Worm (Caenorhabditis elegans) whole organism, mixed stage, embryonic: ENCODE results near the gene acl-1.

Experiments
- M03D4.4 ChIP-seq: sonication (generic microtip); optimal IDR thresholded peaks from 2 replicates; lab custom pipeline; 2017; ENCODE audit warnings: mild to moderate bottlenecking, missing genetic modification characterization, missing compliant biosample characterization
- bed-3 ChIP-seq: fragments of 200-800 bp; sonication (Bioruptor generic); optimal IDR thresholded peaks from 3 replicates; lab custom pipeline; 2018; ENCODE audit warnings: mild to moderate bottlenecking, missing genetic modification characterization, moderate library complexity, missing compliant biosample characterization
- blmp-1 ChIP-seq: fragments of 150-350 bp; optimal IDR thresholded peaks from 2 replicates; lab custom pipeline; 2014; ENCODE audit warnings: missing biosample characterization, missing genetic modification characterization
- ceh-39 ChIP-seq: fragments of 150-350 bp; optimal IDR thresholded peaks from 2 replicates; lab custom pipeline; 2014; ENCODE audit warnings: missing biosample characterization, missing genetic modification characterization
- ceh-43 ChIP-seq: fragments of 200-800 bp; sonication (Bioruptor generic); optimal IDR thresholded peaks from 2 replicates; lab custom pipeline; 2018; ENCODE audit warnings: mild to moderate bottlenecking, missing genetic modification characterization, moderate library complexity, missing compliant biosample characterization
- ceh-83 ChIP-seq: fragments of 200-800 bp; sonication (Bioruptor generic); optimal IDR thresholded peaks from 2 replicates; lab custom pipeline; 2018; ENCODE audit warnings: mild to moderate bottlenecking, missing genetic modification characterization, missing compliant biosample characterization
- ces-1 ChIP-seq: fragments of 150-350 bp; optimal IDR thresholded peaks from 2 replicates; lab custom pipeline; 2014; ENCODE audit warnings: missing biosample characterization, missing genetic modification reagents, missing genetic modification characterization
- cnd-1 ChIP-seq: fragments of 200-800 bp; sonication (Bioruptor generic); optimal IDR thresholded peaks from 2 replicates; lab custom pipeline; 2018; ENCODE audit warnings: mild to moderate bottlenecking, missing genetic modification characterization, missing compliant biosample characterization
- drap-1 ChIP-seq: fragments of 200-800 bp; sonication (Bioruptor generic); optimal IDR thresholded peaks from 3 replicates; lab custom pipeline; 2018; ENCODE audit warnings: mild to moderate bottlenecking, missing genetic modification characterization, missing compliant biosample characterization
- elt-1 ChIP-seq: sonication (generic microtip); optimal IDR thresholded peaks from 2 replicates; lab custom pipeline; 2017; ENCODE audit warnings: missing genetic modification characterization, mild to moderate bottlenecking, missing compliant biosample characterization, antibody characterized with exemption, moderate library complexity, borderline replicate concordance; ENCODE audit not compliant: insufficient read depth
- elt-3 ChIP-seq: fragments of 150-350 bp; optimal IDR thresholded peaks from 2 replicates; lab custom pipeline; 2014; ENCODE audit warnings: missing biosample characterization, missing genetic modification characterization
- flh-1 ChIP-seq: fragments of 200-800 bp; sonication (Bioruptor generic); optimal IDR thresholded peaks from 2 replicates; lab custom pipeline; 2018; ENCODE audit warnings: mild to moderate bottlenecking, missing genetic modification characterization, moderate library complexity, missing compliant biosample characterization
- ham-2 ChIP-seq: fragments of 200-800 bp; sonication (Bioruptor generic); optimal IDR thresholded peaks from 2 replicates; lab custom pipeline; 2018; ENCODE audit warnings: mild to moderate bottlenecking, missing genetic modification characterization, missing compliant biosample characterization
- hlh-1 ChIP-seq: fragments of 150-350 bp; optimal IDR thresholded peaks from 2 replicates; lab custom pipeline; 2014; ENCODE audit warnings: missing biosample characterization, missing genetic modification reagents, missing genetic modification characterization
- lin-13 ChIP-seq: fragments of 150-350 bp; optimal IDR thresholded peaks from 2 replicates; lab custom pipeline; 2014; ENCODE audit warnings: missing biosample characterization, missing genetic modification characterization
- lin-32 ChIP-seq: fragments of 200-800 bp; sonication (Bioruptor generic); optimal IDR thresholded peaks from 2 replicates; lab custom pipeline; 2018; ENCODE audit warnings: mild to moderate bottlenecking, missing genetic modification characterization, missing compliant biosample characterization
- lsy-2 ChIP-seq: fragments of 150-350 bp; optimal IDR thresholded peaks from 2 replicates; lab custom pipeline; 2014; ENCODE audit warnings: missing biosample characterization, missing genetic modification characterization
- mab-5 ChIP-seq: fragments of 150-350 bp; optimal IDR thresholded peaks from 2 replicates; lab custom pipeline; 2014; ENCODE audit warnings: missing biosample characterization, missing genetic modification characterization
- mep-1 ChIP-seq: fragments of 150-350 bp; optimal IDR thresholded peaks from 2 replicates; lab custom pipeline; 2017; ENCODE audit warnings: missing biosample characterization, missing genetic modification reagents, missing genetic modification characterization, inconsistent platforms
- mls-2 ChIP-seq: sonication (generic microtip); optimal IDR thresholded peaks from 2 replicates; lab custom pipeline; 2016; ENCODE audit warnings: mild to moderate bottlenecking, missing genetic modification characterization, moderate library complexity, missing compliant biosample characterization
- nhr-12 ChIP-seq: fragments of 150-350 bp; optimal IDR thresholded peaks from 2 replicates; lab custom pipeline; 2014; ENCODE audit warnings: missing biosample characterization, missing genetic modification characterization
- nhr-2 ChIP-seq: fragments of 150-350 bp; optimal IDR thresholded peaks from 2 replicates; lab custom pipeline; 2014; ENCODE audit warnings: missing biosample characterization, missing genetic modification characterization
- nhr-237 ChIP-seq: fragments of 150-350 bp; optimal IDR thresholded peaks from 2 replicates; lab custom pipeline; 2014; ENCODE audit warnings: missing biosample characterization, missing genetic modification characterization
- nhr-28 ChIP-seq: fragments of 150-350 bp; optimal IDR thresholded peaks from 2 replicates; lab custom pipeline; 2014; ENCODE audit warnings: missing biosample characterization, missing genetic modification characterization
- nhr-76 ChIP-seq: sonication (generic microtip); optimal IDR thresholded peaks from 2 replicates; lab custom pipeline; 2017; ENCODE audit warnings: missing biosample characterization, missing genetic modification characterization
- pha-4 ChIP-seq: fragments of 150-350 bp; optimal IDR thresholded peaks from 2 replicates; lab custom pipeline; 2018; ENCODE audit warnings: missing biosample characterization, missing genetic modification reagents, missing genetic modification characterization
- sem-2 ChIP-seq: fragments of 200-800 bp; sonication (Bioruptor generic); optimal IDR thresholded peaks from 2 replicates; lab custom pipeline; 2018; ENCODE audit warnings: mild to moderate bottlenecking, missing genetic modification characterization, missing compliant biosample characterization
- snpc-4 ChIP-seq: fragments of 150-350 bp; optimal IDR thresholded peaks from 2 replicates; lab custom pipeline; 2014; ENCODE audit warnings: missing biosample characterization, missing genetic modification characterization
- sptf-1 ChIP-seq: sonication (generic microtip); optimal IDR thresholded peaks from 2 replicates; lab custom pipeline; 2017; ENCODE audit warnings: mild to moderate bottlenecking, missing genetic modification characterization, moderate library complexity, missing compliant biosample characterization
- tbx-8 ChIP-seq: fragments of 200-800 bp; sonication (Bioruptor generic); optimal IDR thresholded peaks from 2 replicates; lab custom pipeline; 2018; ENCODE audit warnings: mild to moderate bottlenecking, missing genetic modification characterization, moderate library complexity, missing compliant biosample characterization
- unc-120 ChIP-seq: sonication (generic microtip); optimal IDR thresholded peaks from 2 replicates; lab custom pipeline; 2017; ENCODE audit warnings: missing genetic modification characterization, missing compliant biosample characterization; ENCODE audit not compliant: poor library complexity, severe bottlenecking
- unc-39 ChIP-seq: fragments of 150-350 bp; optimal IDR thresholded peaks from 2 replicates; lab custom pipeline; 2014; ENCODE audit warnings: missing biosample characterization, missing genetic modification characterization
- unc-62 ChIP-seq: fragments of 150-350 bp; optimal IDR thresholded peaks from 2 replicates; lab custom pipeline; 2014; ENCODE audit warnings: missing biosample characterization, missing genetic modification reagents, missing genetic modification characterization
- zip-8 ChIP-seq: fragments of 150-350 bp; optimal IDR thresholded peaks from 2 replicates; lab custom pipeline; 2014; ENCODE audit warnings: missing biosample characterization, missing genetic modification characterization
- ztf-11 ChIP-seq: fragments of 150-350 bp; optimal IDR thresholded peaks from 2 replicates; lab custom pipeline; 2014; ENCODE audit warnings: missing biosample characterization, missing genetic modification characterization

Gene acl-1

DNA sequence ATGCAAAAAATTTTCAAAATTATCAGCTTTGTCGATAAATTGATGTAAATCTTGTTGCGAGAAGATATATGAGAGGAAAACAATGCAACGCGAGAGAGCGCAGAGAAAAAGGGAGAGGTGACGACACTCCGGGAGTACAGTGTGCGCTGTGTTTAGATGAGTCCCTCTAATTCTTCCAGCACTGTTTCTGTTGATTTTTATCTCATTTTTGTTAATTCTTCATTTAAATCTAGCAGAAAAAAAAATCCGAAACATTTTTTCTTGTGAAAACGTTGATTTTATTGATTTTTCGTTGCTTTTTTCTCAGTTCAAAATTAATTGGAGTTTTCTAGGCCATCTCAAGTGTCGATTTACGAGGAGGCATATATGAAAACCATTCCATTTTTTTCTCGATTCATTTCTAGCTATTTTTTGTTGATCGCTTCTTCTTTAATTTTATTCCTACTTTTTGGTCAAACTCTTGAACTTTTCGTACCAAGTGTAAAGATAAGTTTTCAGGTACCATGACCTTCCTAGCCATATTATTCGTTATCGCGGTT lies at the start of gene acl-1:
Gene acl-1, plus strand, starts transcription at position 489 of the 539 bp plus-strand sequence.
- no peak for TF ChIP-seq flh-1 (GFP tag; lab: Kevin White, UChicago)
- peak; percentile 20 for TF ChIP-seq hlh-1 (tag; lab: Kevin White, UChicago)
- peak; percentile 13 for TF ChIP-seq ceh-39
- no peak for TF ChIP-seq nhr-12
- no peak for TF ChIP-seq elt-3 (tag; lab: Kevin White, UChicago)
- no peak for TF ChIP-seq ztf-11 (tag; lab: Kevin White, UChicago)
- peak; percentile 74 for TF ChIP-seq nhr-237 (tag; lab: Kevin White, UChicago)
- no peak for TF ChIP-seq drap-1 (GFP tag; lab: Kevin White, UChicago)
- TF ChIP-seq lin-32 (GFP tag; lab: Kevin White, UChicago): no peak
- TF ChIP-seq ham-2 (GFP tag; lab: Kevin White, UChicago): no peak
- TF ChIP-seq M03D4.4: no peak
- TF ChIP-seq pha-4: no peak
- TF ChIP-seq mep-1 (tag; lab: Kevin White, UChicago): peak; percentile 42
- TF ChIP-seq zip-8 (tag; lab: Kevin White, UChicago): no peak
- no peak for TF ChIP-seq nhr-28
- no peak for TF ChIP-seq nhr-76 (tag; lab: Kevin White, UChicago)
- no peak for TF ChIP-seq unc-62 (GFP tag; lab: Kevin White, UChicago)
- no peak for TF ChIP-seq ceh-43
- no peak for TF ChIP-seq unc-39
- peak; percentile 41 for TF ChIP-seq sptf-1
- TF ChIP-seq lsy-2 (tag; lab: Kevin White, UChicago): peak; percentile 74
- TF ChIP-seq cnd-1 (tag; lab: Kevin White, UChicago): no peak
- no peak for TF ChIP-seq snpc-4 (tag; lab: Kevin White, UChicago)
- TF ChIP-seq elt-1 (tag; lab: Kevin White, UChicago): no peak
- no peak for TF ChIP-seq unc-120 (tag; lab: Kevin White, UChicago)
- peak; percentile 41 for TF ChIP-seq ceh-83 (GFP tag; lab: Kevin White, UChicago)
- no peak for TF ChIP-seq lin-13 (tag; lab: Kevin White, UChicago)
- no peak for TF ChIP-seq mab-5 (tag; lab: Kevin White, UChicago)
- no peak for TF ChIP-seq bed-3 (GFP tag; lab: Kevin White, UChicago)
- TF ChIP-seq blmp-1: no peak
- TF ChIP-seq tbx-8 (GFP tag; lab: Kevin White, UChicago): no peak
- no peak for TF ChIP-seq mls-2
- TF ChIP-seq sem-2 (GFP tag; lab: Kevin White, UChicago): no peak
- TF ChIP-seq nhr-2: no peak
- peak; percentile 84 for TF ChIP-seq ces-1 (GFP tag; lab: Kevin White, UChicago)
- TF ChIP-seq, all 35 proteins: peak for 8

DNA sequence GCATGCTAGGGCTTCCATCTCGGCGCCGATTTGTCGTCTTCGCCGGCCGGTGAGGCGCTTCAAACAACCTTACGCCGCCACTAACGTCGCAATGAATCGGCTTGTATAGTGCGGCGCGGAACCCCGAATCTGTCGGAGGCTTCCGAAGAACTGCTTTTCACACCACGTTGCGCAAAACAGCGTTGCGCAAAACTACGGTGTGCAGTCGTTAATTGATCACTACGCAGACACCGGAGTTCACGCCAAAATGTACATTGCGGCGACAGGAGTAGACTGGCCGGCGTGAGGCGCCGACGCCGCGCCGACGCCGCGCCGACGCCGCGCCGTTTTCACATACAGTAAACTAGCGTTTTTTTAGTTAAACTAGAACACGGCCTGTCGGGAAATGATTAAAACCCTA lies 47.9 kb upstream of the acl-1 start:
- TF ChIP-seq mep-1 (tag; lab: Kevin White, UChicago) (no peak), elt-1 (tag; lab: Kevin White, UChicago) (no peak), flh-1 (GFP tag; lab: Kevin White, UChicago) (no peak), nhr-28 (no peak), blmp-1 (no peak), lsy-2 (tag; lab: Kevin White, UChicago) (no peak), nhr-12 (no peak), cnd-1 (tag; lab: Kevin White, UChicago) (no peak), bed-3 (GFP tag; lab: Kevin White, UChicago) (no peak), unc-62 (GFP tag; lab: Kevin White, UChicago) (no peak), mls-2 (no peak), M03D4.4 (no peak), ceh-39 (no peak), elt-3 (tag; lab: Kevin White, UChicago) (no peak), sem-2 (GFP tag; lab: Kevin White, UChicago) (no peak), ceh-83 (GFP tag; lab: Kevin White, UChicago) (no peak), lin-32 (GFP tag; lab: Kevin White, UChicago) (no peak), ham-2 (GFP tag; lab: Kevin White, UChicago) (no peak), ces-1 (GFP tag; lab: Kevin White, UChicago) (no peak)

DNA sequence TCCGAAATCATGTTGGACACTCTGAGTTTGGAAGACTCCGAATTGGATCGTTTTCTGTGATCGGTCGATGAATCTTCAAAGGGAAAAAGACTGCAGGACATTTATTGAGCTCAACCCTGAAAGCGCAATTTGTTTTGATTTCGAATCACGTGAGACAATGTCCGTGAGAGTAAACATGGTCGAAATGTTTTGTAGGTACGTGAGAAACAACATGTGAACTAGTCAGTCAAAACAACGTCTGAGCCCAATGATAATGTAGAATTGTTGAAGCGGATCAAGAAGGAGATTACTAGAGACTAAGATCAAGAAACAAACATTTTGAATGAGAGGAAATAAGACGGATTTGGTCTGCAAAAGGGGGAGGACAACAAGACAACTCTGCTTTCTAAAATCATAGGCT lies 45.6 kb upstream of the acl-1 start, which contains the start of gene Y7A5A.7:
Gene Y7A5A.7, minus strand, starts transcription at position 101 of the 400 bp plus-strand sequence.
- TF ChIP-seq nhr-12 (no peak), zip-8 (tag; lab: Kevin White, UChicago) (no peak), sptf-1 (no peak), elt-3 (tag; lab: Kevin White, UChicago) (no peak), ham-2 (GFP tag; lab: Kevin White, UChicago) (no peak), lin-13 (tag; lab: Kevin White, UChicago) (no peak), drap-1 (GFP tag; lab: Kevin White, UChicago) (no peak)
- TF ChIP-seq, all 35 proteins: peak for 0
